Worm (Caenorhabditis elegans) whole organism, young adult: Measurements from ENCODE around the gene D1044.6.

ENCODE experiments used
- B0035.1 ChIP-seq: sonication (generic microtip); optimal IDR thresholded peaks from 2 replicates; lab custom pipeline; 2016; ENCODE audit warnings: missing genetic modification characterization, mild to moderate bottlenecking, missing compliant biosample characterization, missing genotype, missing genetic modification reagents
- D2030.7 ChIP-seq: fragments of 200-800 bp; sonication (Bioruptor generic); IDR thresholded peaks from 2 replicates; pipeline ENCODE4 v1.3.6; 2022; ENCODE audit warnings: missing genetic modification reagents, missing genetic modification characterization, missing compliant biosample characterization
- F33H1.4 ChIP-seq: fragments of 200-800 bp; sonication (Bioruptor generic); IDR thresholded peaks from 2 replicates; pipeline ENCODE4 v1.3.6; 2022; ENCODE audit warnings: missing genetic modification reagents, missing genetic modification characterization, missing compliant biosample characterization
- T26A5.8 ChIP-seq: sonication (generic microtip); optimal IDR thresholded peaks from 2 replicates; lab custom pipeline; 2016; ENCODE audit warnings: missing genetic modification characterization, missing compliant biosample characterization
- Y53F4B.3 ChIP-seq: fragments of 200-800 bp; sonication (Bioruptor generic); IDR thresholded peaks from 2 replicates; pipeline ENCODE4 v1.3.6; 2022; ENCODE audit warnings: missing genetic modification reagents, missing genetic modification characterization, missing compliant biosample characterization
- Y56A3A.18 ChIP-seq: fragments of 200-800 bp; sonication (Bioruptor generic); IDR thresholded peaks from 2 replicates; pipeline ENCODE4 v1.3.6; 2022; ENCODE audit warnings: missing genetic modification reagents, missing genetic modification characterization, missing compliant biosample characterization
- Y79H2A.3 ChIP-seq: fragments of 200-800 bp; sonication (Bioruptor generic); conservative IDR thresholded peaks from 2 replicates; pipeline ENCODE4 v1.3.6; 2022; ENCODE audit warnings: missing genetic modification reagents, missing genetic modification characterization, missing compliant biosample characterization
- aptf-2 ChIP-seq: fragments of 200-800 bp; sonication (Bioruptor generic); conservative IDR thresholded peaks from 2 replicates; pipeline ENCODE4 v1.3.6; 2022; ENCODE audit warnings: missing genetic modification reagents, missing genetic modification characterization, missing compliant biosample characterization
- attf-3 ChIP-seq: fragments of 200-800 bp; sonication (Bioruptor generic); conservative IDR thresholded peaks from 2 replicates; pipeline ENCODE4 v1.3.6; 2022; ENCODE audit warnings: missing genetic modification reagents, missing genetic modification characterization, missing compliant biosample characterization
- attf-6 ChIP-seq: fragments of 200-800 bp; sonication (Bioruptor generic); IDR thresholded peaks from 2 replicates; pipeline ENCODE4 v1.3.6; 2022; ENCODE audit warnings: missing genetic modification reagents, missing genetic modification characterization, missing compliant biosample characterization
- bed-1 ChIP-seq: fragments of 200-800 bp; sonication (Bioruptor generic); IDR thresholded peaks from 2 replicates; pipeline ENCODE4 v1.3.6; 2022; ENCODE audit warnings: missing genetic modification reagents, missing genetic modification characterization, missing compliant biosample characterization
- bed-2 ChIP-seq: fragments of 200-800 bp; sonication (Bioruptor generic); IDR thresholded peaks from 2 replicates; pipeline ENCODE4 v1.3.6; 2022; ENCODE audit warnings: missing genetic modification reagents, missing genetic modification characterization, missing compliant biosample characterization
- ceh-100 ChIP-seq: fragments of 200-800 bp; sonication (Bioruptor generic); IDR thresholded peaks from 2 replicates; pipeline ENCODE4 v1.3.6; 2022; ENCODE audit warnings: missing genetic modification reagents, missing genetic modification characterization, missing compliant biosample characterization
- ceh-58 ChIP-seq: fragments of 200-800 bp; sonication (Bioruptor generic); IDR thresholded peaks from 2 replicates; pipeline ENCODE4 v1.3.6; 2022; ENCODE audit warnings: missing genetic modification characterization, missing compliant biosample characterization
- ceh-79 ChIP-seq: sonication (generic microtip); optimal IDR thresholded peaks from 2 replicates; lab custom pipeline; 2017; ENCODE audit warnings: mild to moderate bottlenecking, missing genetic modification characterization, missing compliant biosample characterization
- ceh-91 ChIP-seq: fragments of 200-800 bp; sonication (Bioruptor generic); IDR thresholded peaks from 2 replicates; pipeline ENCODE4 v1.3.6; 2022; ENCODE audit warnings: missing genetic modification reagents, missing genetic modification characterization, missing compliant biosample characterization
- chd-7 ChIP-seq: sonication (generic microtip); optimal IDR thresholded peaks from 2 replicates; lab custom pipeline; 2016; ENCODE audit warnings: mild to moderate bottlenecking, missing genetic modification characterization, moderate library complexity, missing compliant biosample characterization
- die-1 ChIP-seq: sonication (generic microtip); optimal IDR thresholded peaks from 2 replicates; lab custom pipeline; 2016; ENCODE audit warnings: missing genotype, mild to moderate bottlenecking, missing genetic modification characterization, missing compliant biosample characterization
- dpl-1 ChIP-seq: fragments of 150-350 bp; optimal IDR thresholded peaks from 2 replicates; lab custom pipeline; 2014; ENCODE audit warnings: missing biosample characterization, missing genetic modification reagents, missing genetic modification characterization
- efl-1 ChIP-seq: fragments of 150-350 bp; optimal IDR thresholded peaks from 2 replicates; lab custom pipeline; 2014; ENCODE audit warnings: missing biosample characterization, missing genetic modification reagents, missing genetic modification characterization
- ekl-4 ChIP-seq: fragments of 200-800 bp; sonication (Bioruptor generic); IDR thresholded peaks from 2 replicates; pipeline ENCODE4 v1.3.6; 2022; ENCODE audit warnings: missing genetic modification reagents, missing genetic modification characterization, missing compliant biosample characterization
- gei-17 ChIP-seq: fragments of 200-800 bp; sonication (Bioruptor generic); optimal IDR thresholded peaks from 2 replicates; lab custom pipeline; 2018; ENCODE audit warnings: mild to moderate bottlenecking, missing genetic modification characterization, missing compliant biosample characterization
- him-1 ChIP-seq: sonication (generic microtip); optimal IDR thresholded peaks from 2 replicates; lab custom pipeline; 2016; ENCODE audit warnings: missing genotype, missing genetic modification reagents, missing genetic modification characterization, missing compliant biosample characterization
- hmg-1.2 ChIP-seq: fragments of 200-800 bp; sonication (Bioruptor generic); IDR thresholded peaks from 2 replicates; pipeline ENCODE4 v1.3.6; 2022; ENCODE audit warnings: missing genetic modification reagents, missing genetic modification characterization, missing compliant biosample characterization
- lin-35 ChIP-seq, 3 experiments: fragments of 150-350 bp in 2 of 3; sonication (generic microtip) in 1 of 3; optimal IDR thresholded peaks; 2 replicates each; lab custom pipeline; 2014 to 2018; ENCODE audit warnings: missing biosample characterization in 3 of 3, missing genetic modification characterization in 3 of 3, missing genetic modification reagents in 3 of 3
- lin-54 ChIP-seq: fragments of 200-800 bp; sonication (Bioruptor generic); optimal IDR thresholded peaks from 2 replicates; lab custom pipeline; 2018; ENCODE audit warnings: mild to moderate bottlenecking, missing genetic modification characterization, missing compliant biosample characterization
- lsl-1 ChIP-seq: fragments of 200-800 bp; sonication (Bioruptor generic); optimal IDR thresholded peaks from 2 replicates; lab custom pipeline; 2018; ENCODE audit warnings: mild to moderate bottlenecking, missing genetic modification characterization, moderate library complexity, missing compliant biosample characterization
- madf-10 ChIP-seq: sonication (generic microtip); optimal IDR thresholded peaks from 2 replicates; lab custom pipeline; 2016; ENCODE audit warnings: mild to moderate bottlenecking, missing genetic modification characterization, missing compliant biosample characterization
- madf-6 ChIP-seq: fragments of 200-800 bp; sonication (Bioruptor generic); IDR thresholded peaks from 2 replicates; pipeline ENCODE4 v1.3.6; 2022; ENCODE audit warnings: missing genetic modification reagents, missing genetic modification characterization, missing compliant biosample characterization
- nfya-1 ChIP-seq: sonication (generic microtip); optimal IDR thresholded peaks from 2 replicates; lab custom pipeline; 2017; ENCODE audit warnings: antibody characterized with exemption, missing compliant biosample characterization, missing genetic modification characterization, borderline replicate concordance; ENCODE audit not compliant: insufficient read depth
- nhr-120 ChIP-seq: fragments of 200-800 bp; sonication (Bioruptor generic); IDR thresholded peaks from 2 replicates; pipeline ENCODE4 v1.3.6; 2022; ENCODE audit warnings: missing genetic modification characterization, missing compliant biosample characterization
- nhr-80 ChIP-seq: sonication (generic microtip); optimal IDR thresholded peaks from 2 replicates; lab custom pipeline; 2016; ENCODE audit warnings: missing genetic modification characterization, missing compliant biosample characterization
- pbrm-1 ChIP-seq: fragments of 200-800 bp; sonication (Bioruptor generic); IDR thresholded peaks from 2 replicates; pipeline ENCODE4 v1.3.6; 2022; ENCODE audit warnings: missing genetic modification reagents, missing genetic modification characterization, missing compliant biosample characterization
- sea-2 ChIP-seq: fragments of 200-800 bp; sonication (Bioruptor generic); IDR thresholded peaks from 2 replicates; pipeline ENCODE4 v1.3.6; 2022; ENCODE audit warnings: missing genetic modification characterization, missing compliant biosample characterization
- snpc-1.3 ChIP-seq: sonication (generic microtip); optimal IDR thresholded peaks from 2 replicates; lab custom pipeline; 2017; ENCODE audit warnings: missing genetic modification characterization, mild to moderate bottlenecking, missing compliant biosample characterization, antibody characterized with exemption, moderate library complexity, missing genotype, missing genetic modification reagents; ENCODE audit not compliant: insufficient read depth
- snpc-3.4 ChIP-seq: sonication (generic microtip); optimal IDR thresholded peaks from 2 replicates; lab custom pipeline; 2017; ENCODE audit warnings: missing genetic modification characterization, mild to moderate bottlenecking, missing compliant biosample characterization, antibody characterized with exemption, moderate library complexity, missing genotype, missing genetic modification reagents
- unc-130 ChIP-seq: sonication (generic microtip); optimal IDR thresholded peaks from 2 replicates; lab custom pipeline; 2016; ENCODE audit warnings: missing genetic modification reagents, missing genetic modification characterization, missing compliant biosample characterization
- xnd-1 ChIP-seq: sonication (generic microtip); optimal IDR thresholded peaks from 2 replicates; lab custom pipeline; 2016; ENCODE audit warnings: missing genotype, missing genetic modification reagents, missing genetic modification characterization, missing compliant biosample characterization
- zim-3 ChIP-seq: sonication (generic microtip); optimal IDR thresholded peaks from 2 replicates; lab custom pipeline; 2017; ENCODE audit warnings: mild to moderate bottlenecking, missing genetic modification characterization, moderate library complexity, missing compliant biosample characterization

D1044.6 gene

DNA sequence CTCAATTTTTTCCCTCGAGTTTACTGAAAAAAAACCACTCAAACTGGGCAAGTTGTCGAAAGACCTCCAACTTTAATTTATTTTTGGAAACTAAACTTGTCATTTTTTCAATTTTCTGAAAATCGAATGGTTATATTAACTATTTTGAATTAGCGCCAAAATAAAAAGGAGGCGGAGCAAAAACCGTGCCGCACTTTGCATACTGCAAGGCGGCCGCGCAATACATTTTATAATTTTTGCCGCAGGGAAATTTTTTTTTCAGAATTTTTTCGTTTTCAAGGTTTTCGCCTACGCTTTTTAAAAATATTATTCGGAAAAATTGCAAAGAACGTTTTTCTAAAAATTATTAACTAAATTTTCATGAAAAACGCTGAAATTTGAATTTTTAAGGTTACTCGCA lies 39.3 kb downstream of the D1044.6 start:
- TF ChIP-seq T26A5.8 (tag; lab: Kevin White, UChicago) (no peak), unc-130 (GFP tag; lab: Kevin White, UChicago) (no peak), xnd-1 (peak; percentile 6), chd-7 (tag; lab: Kevin White, UChicago) (no peak), sea-2 (GFP tag; lab: Robert Waterston, UW) (no peak), lsl-1 (peak; percentile 41), die-1 (no peak), ceh-100 (peak; percentile 19; the same call in 1 of the 2 replicates), dpl-1 (GFP tag; lab: Kevin White, UChicago) (peak; percentile 64), lin-54 (GFP tag; lab: Kevin White, UChicago) (peak; percentile 82), snpc-3.4 (tag; lab: Kevin White, UChicago) (peak; percentile 5), nfya-1 (tag; lab: Kevin White, UChicago) (no peak), bed-1 (GFP tag; lab: Robert Waterston, UW) (no peak), ceh-58 (GFP tag; lab: Robert Waterston, UW) (no peak), zim-3 (tag; lab: Kevin White, UChicago) (no peak), aptf-2 (GFP tag; lab: Robert Waterston, UW) (no peak), efl-1 (GFP tag; lab: Kevin White, UChicago) (peak; percentile 72), Y79H2A.3 (GFP tag; lab: Robert Waterston, UW) (0 out of 2 replicates have a peak, but pooled peaks have one; percentile 10), hmg-1.2 (GFP tag; lab: Robert Waterston, UW) (0 out of 2 replicates have a peak, but pooled peaks have one; percentile 5), ceh-91 (GFP tag; lab: Robert Waterston, UW) (peak; percentile 48; the same call in 1 of the 2 replicates), nhr-120 (GFP tag; lab: Robert Waterston, UW) (no peak), madf-6 (GFP tag; lab: Robert Waterston, UW) (peak; percentile 69; the same call in 1 of the 2 replicates), ceh-79 (tag; lab: Kevin White, UChicago) (no peak), him-1 (tag; lab: Kevin White, UChicago) (peak; percentile 56), gei-17 (GFP tag; lab: Kevin White, UChicago) (no peak), bed-2 (GFP tag; lab: Robert Waterston, UW) (no peak), snpc-1.3 (peak; percentile 35), nhr-80 (tag; lab: Kevin White, UChicago) (no peak), pbrm-1 (GFP tag; lab: Robert Waterston, UW) (0 out of 2 replicates have a peak, but pooled peaks have one; percentile 23), attf-3 (peak; percentile 54; the same call in 1 of the 2 replicates), D2030.7 (GFP tag; lab: Robert Waterston, UW) (no peak), Y56A3A.18 (GFP tag; lab: Robert Waterston, UW) (no peak), madf-10 (tag; lab: Kevin White, UChicago) (no peak), B0035.1 (no peak), Y53F4B.3 (GFP tag; lab: Robert Waterston, UW) (no peak), lin-35 (GFP tag; optimal IDR thresholded peaks at IDR 0.05; lab: Kevin White, UChicago) (peak in 1 of 3 experiments; percentile 36), F33H1.4 (GFP tag; lab: Robert Waterston, UW) (peak; percentile 55; the same call in 1 of the 2 replicates), attf-6 (GFP tag; lab: Robert Waterston, UW) (no peak), ekl-4 (GFP tag; lab: Robert Waterston, UW) (no peak)
- TF ChIP-seq, all 124 proteins: peak for 17
